Fruit fly (Drosophila melanogaster) whole organism, wandering third instar larva: ENCODE results near the gene CG4174.

ENCODE experiments used
- CG32264 ChIP-seq: fragments of 200-800 bp; sonication (Bioruptor generic); optimal IDR thresholded peaks from 2 replicates; lab custom pipeline; 2016; ENCODE audit warnings: missing biosample characterization, missing genetic modification characterization
- CrebA ChIP-seq: fragments of 200-800 bp; sonication (Bioruptor generic); optimal IDR thresholded peaks from 2 replicates; lab custom pipeline; 2016; ENCODE audit warnings: missing biosample characterization, mild to moderate bottlenecking, missing genetic modification characterization, borderline replicate concordance
- GATAd ChIP-seq: sonication (Bioruptor generic); optimal IDR thresholded peaks from 2 replicates; lab custom pipeline; 2016; ENCODE audit warnings: missing biosample characterization, missing genetic modification characterization
- Hr78 ChIP-seq: fragments of >200 bp; optimal IDR thresholded peaks from 2 replicates; lab custom pipeline; 2017; ENCODE audit warnings: missing biosample characterization, missing genetic modification characterization
- Myc ChIP-seq: fragments of >200 bp; optimal IDR thresholded peaks from 2 replicates; lab custom pipeline; 2017
- fru ChIP-seq: fragments of 200-800 bp; sonication (Bioruptor generic); optimal IDR thresholded peaks from 3 replicates; lab custom pipeline; 2016; ENCODE audit warnings: missing biosample characterization, mild to moderate bottlenecking, missing genetic modification characterization
- h ChIP-seq: fragments of 200-800 bp; sonication (Bioruptor generic); optimal IDR thresholded peaks from 3 replicates; lab custom pipeline; 2016; ENCODE audit warnings: missing biosample characterization, mild to moderate bottlenecking, missing genetic modification characterization

dm6 chr3L:18640584-18641527, 23.1 kb upstream of the CG4174 start:
- TF ChIP-seq Hr78 (GFP tag; lab: Kevin White, UChicago) (no peak), GATAd (peak; percentile 69), Myc (lab: Kevin White, UChicago) (no peak), fru (peak; percentile 87), CG32264 (GFP tag; lab: Kevin White, UChicago) (peak; percentile 67), CrebA (GFP tag; lab: Kevin White, UChicago) (peak; percentile 46), h (GFP tag; lab: Kevin White, UChicago) (peak; percentile 95)
